Fruit fly (Drosophila melanogaster): ENCODE results near the gene Rh7.
A peak's percentile ranks its signal among the peaks of the same experiment; 100 is the strongest.

Rh7 gene

DNA sequence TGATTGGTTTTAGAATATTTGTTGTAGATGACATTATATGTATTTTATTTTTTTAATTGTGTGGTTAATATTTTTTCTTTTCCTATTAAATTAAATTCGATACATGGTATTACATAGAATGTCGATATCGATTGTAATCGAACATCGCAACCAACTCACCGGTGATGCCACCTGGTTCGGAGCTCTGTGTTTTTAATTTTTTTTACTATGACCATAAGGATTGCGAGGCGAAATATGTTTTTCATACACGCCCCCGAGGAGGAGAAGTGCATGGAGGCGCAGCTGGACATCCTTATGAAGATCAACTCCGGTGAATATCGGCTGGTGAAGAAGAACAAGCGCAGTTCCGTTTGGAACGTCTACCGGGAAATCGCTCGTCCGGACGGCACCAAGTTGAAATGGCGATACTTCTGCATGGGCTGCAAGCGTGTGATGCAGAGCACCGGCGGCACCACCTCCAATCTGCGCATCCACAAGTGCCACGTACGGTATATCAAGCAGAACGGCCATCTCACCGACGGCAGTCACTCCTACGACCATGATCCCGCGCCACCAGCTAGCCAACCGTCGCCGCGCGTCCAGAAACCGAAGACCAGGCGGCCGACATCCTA lies 55.3 kb downstream of the Rh7 start, which contains the start of gene CG11560 (continued):
- TF ChIP-seq BEAF-32 (GFP tag; optimal IDR thresholded peaks at IDR 0.05) (peak; percentile 76), unpg (GFP tag; optimal IDR thresholded peaks at IDR 0.05) (no peak), tap (tag; optimal IDR thresholded peaks at IDR 0.05) (no peak), HLH4C (GFP tag; IDR thresholded peaks at IDR 0.05; ENCODE audit: partially characterized antibody) (peak; percentile 78), CG10267 (tag; optimal IDR thresholded peaks at IDR 0.05) (peak; percentile 35), Sry-δ (GFP tag; optimal IDR thresholded peaks at IDR 0.05) (peak; percentile 61), CG14860 (GFP tag; IDR thresholded peaks at IDR 0.05; ENCODE audit: partially characterized antibody) (peak; percentile 66; the same call in 2 of the 3 replicates), pzg (GFP tag; optimal IDR thresholded peaks at IDR 0.05) (peak; percentile 56), Bdp1 (GFP tag; optimal IDR thresholded peaks at IDR 0.05) (no peak), CG6654 (GFP tag; optimal IDR thresholded peaks at IDR 0.05) (no peak), CG17359 (tag; optimal IDR thresholded peaks at IDR 0.05) (peak; percentile 83), CG5245 (GFP tag; optimal IDR thresholded peaks at IDR 0.05) (no peak), Med (GFP tag) (peak; percentile 76), gce (GFP tag; IDR thresholded peaks at IDR 0.05) (no peak), gsb-n (tag; optimal IDR thresholded peaks at IDR 0.05) (no peak), row (GFP tag; IDR thresholded peaks at IDR 0.05) (no peak; the same call in 2 of the 3 replicates), phol (tag; optimal IDR thresholded peaks at IDR 0.05) (peak; percentile 43), CG13287 (GFP tag; IDR thresholded peaks at IDR 0.05; ENCODE audit: partially characterized antibody) (peak; percentile 82), vnd (GFP tag; IDR thresholded peaks at IDR 0.05; ENCODE audit: partially characterized antibody) (peak; percentile 69), YL-1 (GFP tag; optimal IDR thresholded peaks at IDR 0.05) (peak; percentile 48), CG14050 (GFP tag; IDR thresholded peaks at IDR 0.05) (no peak), CG16813 (GFP tag; IDR thresholded peaks at IDR 0.05; ENCODE audit: partially characterized antibody) (peak; percentile 62; the same call in 2 of the 3 replicates), CG4730 (GFP tag; IDR thresholded peaks at IDR 0.05) (no peak), Doc3 (GFP tag; IDR thresholded peaks at IDR 0.05; ENCODE audit: partially characterized antibody) (peak; percentile 59), rib (GFP tag; IDR thresholded peaks at IDR 0.05) (no peak), CG17829 (tag; optimal IDR thresholded peaks at IDR 0.05) (peak; percentile 2), Dll (GFP tag; IDR thresholded peaks at IDR 0.05; ENCODE audit: partially characterized antibody) (peak; percentile 80), CG6683 (GFP tag; optimal IDR thresholded peaks at IDR 0.05) (no peak), CG4617 (GFP tag; optimal IDR thresholded peaks at IDR 0.05; ENCODE audit: borderline replicate concordance) (peak; percentile 24), ewg (GFP tag; optimal IDR thresholded peaks at IDR 0.05) (no peak), Hey (tag; optimal IDR thresholded peaks at IDR 0.05) (no peak), Fer3 (tag; optimal IDR thresholded peaks at IDR 0.05) (no peak), CG12155 (GFP tag; optimal IDR thresholded peaks at IDR 0.05) (no peak), CG12659 (GFP tag; optimal IDR thresholded peaks at IDR 0.05) (peak; percentile 42), Asciz (GFP tag; optimal IDR thresholded peaks at IDR 0.05) (no peak), cg (GFP tag; optimal IDR thresholded peaks at IDR 0.05) (no peak), CG1792 (GFP tag; optimal IDR thresholded peaks at IDR 0.05) (no peak), dysf (GFP tag; IDR thresholded peaks at IDR 0.05) (no peak), Antp (GFP tag; optimal IDR thresholded peaks at IDR 0.05) (no peak), CG9817 (tag; optimal IDR thresholded peaks at IDR 0.05) (no peak), CG17186 (GFP tag; optimal IDR thresholded peaks at IDR 0.05) (peak; percentile 1), D (optimal IDR thresholded peaks at IDR 0.05) (no peak), D (GFP tag; optimal IDR thresholded peaks at IDR 0.05) (no peak), CG17568 (GFP tag; optimal IDR thresholded peaks at IDR 0.05) (no peak), bbx (GFP tag; IDR thresholded peaks at IDR 0.05; ENCODE audit: partially characterized antibody) (peak; percentile 66), nerfin-2 (GFP tag; IDR thresholded peaks at IDR 0.05; ENCODE audit: partially characterized antibody) (peak; percentile 47; the same call in 1 of the 2 replicates), toy (GFP tag; IDR thresholded peaks at IDR 0.05) (no peak), her (GFP tag; optimal IDR thresholded peaks at IDR 0.05) (no peak), fu2 (GFP tag; optimal IDR thresholded peaks at IDR 0.05) (no peak)

Measured in whole organism, embryonic.